Worm (Caenorhabditis elegans): ENCODE measurements around the gene C35D10.1.
A peak's percentile ranks its signal among the peaks of the same experiment; 100 is the strongest.

ce11 chrIII:4930154-4930679 lies 50.7 kb downstream of the C35D10.1 start, which contains the start of gene set-2:
- TF ChIP-seq tbx-2 (tag; optimal IDR thresholded peaks at IDR 0.05) = peak; percentile 85
- TF ChIP-seq unc-130 (tag; optimal IDR thresholded peaks at IDR 0.05) = no peak
- peak; percentile 79 for TF ChIP-seq fkh-4 (tag; optimal IDR thresholded peaks at IDR 0.05; ENCODE audit: borderline replicate concordance)
- peak; percentile 55 for TF ChIP-seq mep-1 (tag; optimal IDR thresholded peaks at IDR 0.05)
- TF ChIP-seq fkh-10 (GFP tag; optimal IDR thresholded peaks at IDR 0.05) = no peak
- TF ChIP-seq nhr-237 (tag; optimal IDR thresholded peaks at IDR 0.05) = no peak
